Worm (Caenorhabditis elegans) whole organism, mixed stage, embryonic: Measurements from ENCODE around the gene gst-7.
"Not testable (repeated sequence)": the region's sequence is repeated elsewhere in the genome, so short reads cannot be mapped to it uniquely, and the experiment has no call there.

Experiments used
- M03D4.4 ChIP-seq: sonication (generic microtip); optimal IDR thresholded peaks from 2 replicates; lab custom pipeline; 2017; ENCODE audit warnings: mild to moderate bottlenecking, missing genetic modification characterization, missing compliant biosample characterization
- bed-3 ChIP-seq: fragments of 200-800 bp; sonication (Bioruptor generic); optimal IDR thresholded peaks from 3 replicates; lab custom pipeline; 2018; ENCODE audit warnings: mild to moderate bottlenecking, missing genetic modification characterization, moderate library complexity, missing compliant biosample characterization
- blmp-1 ChIP-seq: fragments of 150-350 bp; optimal IDR thresholded peaks from 2 replicates; lab custom pipeline; 2014; ENCODE audit warnings: missing biosample characterization, missing genetic modification characterization
- ceh-39 ChIP-seq: fragments of 150-350 bp; optimal IDR thresholded peaks from 2 replicates; lab custom pipeline; 2014; ENCODE audit warnings: missing biosample characterization, missing genetic modification characterization
- ceh-43 ChIP-seq: fragments of 200-800 bp; sonication (Bioruptor generic); optimal IDR thresholded peaks from 2 replicates; lab custom pipeline; 2018; ENCODE audit warnings: mild to moderate bottlenecking, missing genetic modification characterization, moderate library complexity, missing compliant biosample characterization
- ces-1 ChIP-seq: fragments of 150-350 bp; optimal IDR thresholded peaks from 2 replicates; lab custom pipeline; 2014; ENCODE audit warnings: missing biosample characterization, missing genetic modification reagents, missing genetic modification characterization
- cnd-1 ChIP-seq: fragments of 200-800 bp; sonication (Bioruptor generic); optimal IDR thresholded peaks from 2 replicates; lab custom pipeline; 2018; ENCODE audit warnings: mild to moderate bottlenecking, missing genetic modification characterization, missing compliant biosample characterization
- elt-1 ChIP-seq: sonication (generic microtip); optimal IDR thresholded peaks from 2 replicates; lab custom pipeline; 2017; ENCODE audit warnings: missing genetic modification characterization, mild to moderate bottlenecking, missing compliant biosample characterization, antibody characterized with exemption, moderate library complexity, borderline replicate concordance; ENCODE audit not compliant: insufficient read depth
- elt-3 ChIP-seq: fragments of 150-350 bp; optimal IDR thresholded peaks from 2 replicates; lab custom pipeline; 2014; ENCODE audit warnings: missing biosample characterization, missing genetic modification characterization
- flh-1 ChIP-seq: fragments of 200-800 bp; sonication (Bioruptor generic); optimal IDR thresholded peaks from 2 replicates; lab custom pipeline; 2018; ENCODE audit warnings: mild to moderate bottlenecking, missing genetic modification characterization, moderate library complexity, missing compliant biosample characterization
- ham-2 ChIP-seq: fragments of 200-800 bp; sonication (Bioruptor generic); optimal IDR thresholded peaks from 2 replicates; lab custom pipeline; 2018; ENCODE audit warnings: mild to moderate bottlenecking, missing genetic modification characterization, missing compliant biosample characterization
- hlh-1 ChIP-seq: fragments of 150-350 bp; optimal IDR thresholded peaks from 2 replicates; lab custom pipeline; 2014; ENCODE audit warnings: missing biosample characterization, missing genetic modification reagents, missing genetic modification characterization
- lin-13 ChIP-seq: fragments of 150-350 bp; optimal IDR thresholded peaks from 2 replicates; lab custom pipeline; 2014; ENCODE audit warnings: missing biosample characterization, missing genetic modification characterization
- lin-32 ChIP-seq: fragments of 200-800 bp; sonication (Bioruptor generic); optimal IDR thresholded peaks from 2 replicates; lab custom pipeline; 2018; ENCODE audit warnings: mild to moderate bottlenecking, missing genetic modification characterization, missing compliant biosample characterization
- lsy-2 ChIP-seq: fragments of 150-350 bp; optimal IDR thresholded peaks from 2 replicates; lab custom pipeline; 2014; ENCODE audit warnings: missing biosample characterization, missing genetic modification characterization
- mab-5 ChIP-seq: fragments of 150-350 bp; optimal IDR thresholded peaks from 2 replicates; lab custom pipeline; 2014; ENCODE audit warnings: missing biosample characterization, missing genetic modification characterization
- mep-1 ChIP-seq: fragments of 150-350 bp; optimal IDR thresholded peaks from 2 replicates; lab custom pipeline; 2017; ENCODE audit warnings: missing biosample characterization, missing genetic modification reagents, missing genetic modification characterization, inconsistent platforms
- mls-2 ChIP-seq: sonication (generic microtip); optimal IDR thresholded peaks from 2 replicates; lab custom pipeline; 2016; ENCODE audit warnings: mild to moderate bottlenecking, missing genetic modification characterization, moderate library complexity, missing compliant biosample characterization
- nhr-12 ChIP-seq: fragments of 150-350 bp; optimal IDR thresholded peaks from 2 replicates; lab custom pipeline; 2014; ENCODE audit warnings: missing biosample characterization, missing genetic modification characterization
- nhr-2 ChIP-seq: fragments of 150-350 bp; optimal IDR thresholded peaks from 2 replicates; lab custom pipeline; 2014; ENCODE audit warnings: missing biosample characterization, missing genetic modification characterization
- nhr-28 ChIP-seq: fragments of 150-350 bp; optimal IDR thresholded peaks from 2 replicates; lab custom pipeline; 2014; ENCODE audit warnings: missing biosample characterization, missing genetic modification characterization
- pha-4 ChIP-seq: fragments of 150-350 bp; optimal IDR thresholded peaks from 2 replicates; lab custom pipeline; 2018; ENCODE audit warnings: missing biosample characterization, missing genetic modification reagents, missing genetic modification characterization
- sem-2 ChIP-seq: fragments of 200-800 bp; sonication (Bioruptor generic); optimal IDR thresholded peaks from 2 replicates; lab custom pipeline; 2018; ENCODE audit warnings: mild to moderate bottlenecking, missing genetic modification characterization, missing compliant biosample characterization
- snpc-4 ChIP-seq: fragments of 150-350 bp; optimal IDR thresholded peaks from 2 replicates; lab custom pipeline; 2014; ENCODE audit warnings: missing biosample characterization, missing genetic modification characterization
- sptf-1 ChIP-seq: sonication (generic microtip); optimal IDR thresholded peaks from 2 replicates; lab custom pipeline; 2017; ENCODE audit warnings: mild to moderate bottlenecking, missing genetic modification characterization, moderate library complexity, missing compliant biosample characterization
- tbx-8 ChIP-seq: fragments of 200-800 bp; sonication (Bioruptor generic); optimal IDR thresholded peaks from 2 replicates; lab custom pipeline; 2018; ENCODE audit warnings: mild to moderate bottlenecking, missing genetic modification characterization, moderate library complexity, missing compliant biosample characterization
- unc-120 ChIP-seq: sonication (generic microtip); optimal IDR thresholded peaks from 2 replicates; lab custom pipeline; 2017; ENCODE audit warnings: missing genetic modification characterization, missing compliant biosample characterization; ENCODE audit not compliant: poor library complexity, severe bottlenecking
- unc-39 ChIP-seq: fragments of 150-350 bp; optimal IDR thresholded peaks from 2 replicates; lab custom pipeline; 2014; ENCODE audit warnings: missing biosample characterization, missing genetic modification characterization
- unc-62 ChIP-seq: fragments of 150-350 bp; optimal IDR thresholded peaks from 2 replicates; lab custom pipeline; 2014; ENCODE audit warnings: missing biosample characterization, missing genetic modification reagents, missing genetic modification characterization
- zip-8 ChIP-seq: fragments of 150-350 bp; optimal IDR thresholded peaks from 2 replicates; lab custom pipeline; 2014; ENCODE audit warnings: missing biosample characterization, missing genetic modification characterization

Gene gst-7

DNA sequence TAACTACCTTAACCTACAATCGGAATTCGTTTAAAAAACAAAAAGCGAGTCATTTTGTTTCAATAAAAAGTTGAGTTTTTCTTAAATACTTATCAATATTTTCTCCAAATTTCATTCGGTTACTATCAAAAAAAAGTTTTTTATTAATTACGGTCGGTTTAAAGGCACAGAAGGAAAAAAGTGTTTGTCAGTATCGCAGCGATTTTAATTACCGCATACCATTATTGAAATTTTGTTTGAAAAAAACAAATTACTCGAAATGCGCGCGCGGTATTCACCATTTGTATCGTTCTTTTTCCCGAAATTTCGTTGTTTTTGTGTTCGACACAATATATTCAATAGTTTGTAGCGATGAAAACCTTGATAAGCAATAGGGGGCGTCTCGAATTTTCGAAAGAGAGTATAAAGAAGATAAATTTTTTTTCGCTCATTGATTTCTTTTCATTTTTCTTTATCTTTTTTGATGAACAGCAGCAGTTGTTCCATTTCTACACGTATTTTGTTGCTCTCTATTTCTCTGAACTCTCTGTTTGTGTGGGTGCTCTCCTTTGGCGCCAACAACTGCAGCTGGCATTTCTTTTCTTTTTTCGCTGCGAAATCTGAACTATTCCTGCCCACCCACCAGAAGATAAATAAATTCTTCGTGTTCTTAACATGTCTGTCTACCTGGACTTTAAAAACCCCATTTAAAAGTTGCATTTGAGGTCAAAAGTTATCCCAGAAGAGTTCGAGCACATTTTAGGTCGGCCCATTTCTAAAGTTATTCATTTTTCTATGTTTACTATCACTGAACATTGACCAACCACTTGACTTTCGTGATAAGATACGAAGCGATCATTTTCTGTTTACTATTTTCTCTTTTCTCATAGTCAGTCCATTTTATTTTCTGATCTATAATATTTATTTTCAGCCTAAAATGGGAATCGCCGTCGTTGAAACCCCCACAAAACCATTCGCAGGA is 6.9 kb downstream of the gst-7 start, which contains the start of gene pgm-1:
TSS of gene pgm-1 (plus strand) at position 911 of the 961 bp plus-strand sequence.
- TF ChIP-seq hlh-1 (tag; lab: Kevin White, UChicago): peak; percentile 57
- TF ChIP-seq unc-120: peak; percentile 34
- TF ChIP-seq mls-2 (tag; lab: Kevin White, UChicago): no peak

DNA sequence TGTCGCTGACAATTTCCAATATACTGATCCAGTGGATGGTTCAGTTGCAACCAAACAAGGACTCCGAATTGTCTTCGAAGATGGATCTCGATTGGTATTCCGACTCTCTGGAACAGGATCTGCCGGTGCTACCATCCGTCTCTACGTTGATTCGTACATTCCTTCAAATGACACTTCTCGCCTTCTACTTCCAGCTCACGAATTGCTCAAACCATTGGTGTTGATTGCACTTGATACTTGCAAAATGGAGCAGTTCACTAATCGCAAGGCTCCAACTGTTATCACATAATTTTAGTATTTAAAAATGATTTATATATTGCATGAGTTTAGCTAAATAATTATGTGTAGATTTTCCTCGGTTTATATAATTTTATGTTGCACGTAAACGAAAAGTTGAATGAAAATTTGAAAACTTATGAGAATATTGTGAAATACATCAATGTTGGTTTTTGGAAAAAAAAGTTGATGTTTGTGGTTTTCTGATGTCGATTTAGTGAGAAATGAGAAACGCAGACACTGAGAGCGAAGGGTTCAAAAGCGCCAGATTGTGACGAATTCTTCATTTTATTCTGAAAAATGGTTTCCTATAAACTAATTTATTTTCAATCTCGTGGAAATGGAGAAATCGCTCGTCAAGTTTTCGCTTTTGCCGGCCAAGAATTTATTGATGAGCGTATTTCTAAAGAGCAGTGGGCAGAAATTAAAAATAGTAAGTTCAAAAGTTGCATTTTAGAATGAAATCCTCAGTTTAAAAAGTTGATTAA is 9.3 kb downstream of the gst-7 start, which contains the start of gene gst-9:
TSS of gene gst-9 (plus strand) at position 574 of the 764 bp plus-strand sequence.
- TF ChIP-seq sem-2 (no peak), ceh-39 (tag; lab: Kevin White, UChicago) (no peak), elt-3 (tag; lab: Kevin White, UChicago) (no peak), nhr-2 (tag; lab: Kevin White, UChicago) (no peak), lin-32 (GFP tag; lab: Kevin White, UChicago) (no peak), unc-62 (GFP tag; lab: Kevin White, UChicago) (no peak), lin-13 (tag; lab: Kevin White, UChicago) (no peak), mep-1 (tag; lab: Kevin White, UChicago) (no peak), lsy-2 (tag; lab: Kevin White, UChicago) (no peak), sptf-1 (no peak), ham-2 (GFP tag; lab: Kevin White, UChicago) (no peak), flh-1 (no peak), nhr-28 (tag; lab: Kevin White, UChicago) (no peak), snpc-4 (no peak), pha-4 (tag; lab: Kevin White, UChicago) (no peak), ces-1 (no peak), elt-1 (no peak), unc-39 (tag; lab: Kevin White, UChicago) (no peak), unc-120 (no peak)
- TF ChIP-seq, all 35 proteins: peak for 0

- no peak for TF ChIP-seq blmp-1 (tag; lab: Kevin White, UChicago)
- TF ChIP-seq M03D4.4 (tag; lab: Kevin White, UChicago): no peak
- no peak for TF ChIP-seq ceh-39 (tag; lab: Kevin White, UChicago)
- TF ChIP-seq cnd-1 (tag; lab: Kevin White, UChicago): no peak
- no peak for TF ChIP-seq mls-2 (tag; lab: Kevin White, UChicago)
These were observed 10.7 kb downstream of the gst-7 start, which contains the start of gene msp-33 for ce11 chrII:4892594-4892993. Gene msp-33 (minus strand): TSS chrII:4892694.

DNA sequence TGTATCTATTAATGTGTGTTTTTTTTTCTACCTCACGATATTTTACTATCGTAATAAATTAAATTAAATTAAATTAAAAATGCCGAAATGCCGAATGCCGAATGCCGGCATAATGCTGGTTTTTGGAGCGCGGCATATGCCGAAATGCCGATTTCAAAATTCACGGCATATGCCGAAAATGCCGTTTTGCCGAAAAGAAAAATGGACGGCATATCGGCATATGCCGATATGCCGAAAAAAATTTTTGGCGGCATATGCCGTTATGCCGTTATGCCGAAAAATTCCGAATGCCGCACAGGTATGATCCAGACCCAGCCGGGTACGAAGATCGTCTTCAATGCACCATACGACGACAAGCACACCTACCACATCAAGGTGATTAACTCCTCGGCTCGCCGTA is 16.7 kb downstream of the gst-7 start, which contains the start of gene msp-32:
TSS of gene msp-32 (plus strand) at position 301 of the 400 bp plus-strand sequence.
- TF ChIP-seq bed-3; cnd-1 (tag; lab: Kevin White, UChicago); mls-2 (tag; lab: Kevin White, UChicago): not testable (repeated sequence)

DNA sequence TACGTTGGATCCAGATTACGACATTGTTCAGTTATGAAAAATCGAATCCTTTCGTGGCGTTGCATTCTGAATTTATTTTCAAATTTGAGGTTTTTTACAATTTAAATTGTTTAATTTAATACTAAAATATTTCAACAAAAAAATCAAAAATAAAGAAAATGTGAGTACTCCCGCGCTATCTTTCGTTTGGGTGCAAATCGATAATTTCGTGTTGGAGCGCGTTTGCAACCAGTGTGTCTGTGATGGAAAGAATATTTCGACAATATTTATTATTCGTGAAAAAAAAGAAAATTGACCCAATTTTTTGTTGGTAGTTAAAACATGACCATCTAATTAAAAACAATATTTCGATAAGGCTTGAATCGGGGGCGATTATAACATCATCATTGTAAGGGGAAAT is 20.2 kb downstream of the gst-7 start, which contains the start of gene R05F9.9:
TSS of gene R05F9.9 (minus strand) at position 66 of the 400 bp plus-strand sequence.
- no peak for TF ChIP-seq sptf-1
- no peak for TF ChIP-seq ceh-43 (GFP tag; lab: Kevin White, UChicago)
- no peak for TF ChIP-seq bed-3
- TF ChIP-seq lsy-2 (tag; lab: Kevin White, UChicago): peak; percentile 37
- TF ChIP-seq mls-2 (tag; lab: Kevin White, UChicago): no peak
- no peak for TF ChIP-seq mab-5
- TF ChIP-seq unc-39 (tag; lab: Kevin White, UChicago): no peak
- no peak for TF ChIP-seq snpc-4
- no peak for TF ChIP-seq sem-2
- no peak for TF ChIP-seq zip-8 (tag; lab: Kevin White, UChicago)
- no peak for TF ChIP-seq tbx-8 (GFP tag; lab: Kevin White, UChicago)
- peak; percentile 46 for TF ChIP-seq mep-1 (tag; lab: Kevin White, UChicago)
- no peak for TF ChIP-seq lin-32 (GFP tag; lab: Kevin White, UChicago)
- no peak for TF ChIP-seq unc-120
- TF ChIP-seq M03D4.4 (tag; lab: Kevin White, UChicago): no peak
- TF ChIP-seq nhr-12 (tag; lab: Kevin White, UChicago): no peak
- peak; percentile 75 for TF ChIP-seq ceh-39 (tag; lab: Kevin White, UChicago)
- TF ChIP-seq ham-2 (GFP tag; lab: Kevin White, UChicago): no peak
- TF ChIP-seq ces-1: peak; percentile 29
